Fruit fly (Drosophila melanogaster) whole organism, embryonic: ENCODE results near the gene CG1273.
A peak's percentile ranks its signal among the peaks of the same experiment; 100 is the strongest.

Experiments
- Abd-B ChIP-seq: fragments of 200-800 bp; sonication (Bioruptor generic); optimal IDR thresholded peaks from 2 replicates; lab custom pipeline; 2018; ENCODE audit warnings: missing biosample characterization, mild to moderate bottlenecking, missing genetic modification characterization, moderate library complexity
- CG11085 ChIP-seq: fragments of 200-800 bp; sonication (Bioruptor generic); IDR thresholded peaks from 2 replicates; pipeline ENCODE4 v1.3.6; 2022; ENCODE audit warnings: missing biosample characterization, missing genetic modification characterization
- CG11560 ChIP-seq: fragments of 200-800 bp; sonication (Bioruptor generic); IDR thresholded peaks from 3 replicates; pipeline ENCODE4 v1.3.6; 2022; ENCODE audit warnings: missing biosample characterization, missing genetic modification characterization
- CG12942 ChIP-seq: fragments of 200-800 bp; sonication (Bioruptor generic); optimal IDR thresholded peaks from 3 replicates; lab custom pipeline; 2016; ENCODE audit warnings: missing biosample characterization, missing genetic modification characterization
- CG14710 ChIP-seq: fragments of 200-800 bp; sonication (Bioruptor generic); optimal IDR thresholded peaks from 3 replicates; lab custom pipeline; 2019; ENCODE audit warnings: missing biosample characterization, mild to moderate bottlenecking, missing genetic modification characterization, moderate library complexity
- CG15011 ChIP-seq: fragments of 200-800 bp; sonication (Bioruptor generic); optimal IDR thresholded peaks from 3 replicates; lab custom pipeline; 2018; ENCODE audit warnings: missing biosample characterization, mild to moderate bottlenecking, missing genetic modification characterization
- CG15601 ChIP-seq: fragments of 200-800 bp; sonication (Bioruptor generic); optimal IDR thresholded peaks from 3 replicates; lab custom pipeline; 2019; ENCODE audit warnings: missing biosample characterization, mild to moderate bottlenecking, missing genetic modification characterization, moderate library complexity
- CG16863 ChIP-seq: fragments of 200-800 bp; sonication (Bioruptor generic); optimal IDR thresholded peaks from 3 replicates; lab custom pipeline; 2016; ENCODE audit warnings: missing biosample characterization, missing genetic modification characterization
- CG1792 ChIP-seq: fragments of 200-800 bp; sonication (Bioruptor generic); optimal IDR thresholded peaks from 2 replicates; lab custom pipeline; 2016; ENCODE audit warnings: missing biosample characterization, missing genetic modification characterization
- CG18764 ChIP-seq: fragments of 200-800 bp; sonication (Bioruptor generic); optimal IDR thresholded peaks from 3 replicates; lab custom pipeline; 2016; ENCODE audit warnings: missing biosample characterization, missing genetic modification characterization
- CG2199 ChIP-seq: fragments of 200-800 bp; sonication (Bioruptor generic); IDR thresholded peaks from 3 replicates; pipeline ENCODE4 v1.3.6; 2022; ENCODE audit warnings: missing biosample characterization, missing genetic modification characterization
- CG3163 ChIP-seq: fragments of 200-800 bp; sonication (Bioruptor generic); optimal IDR thresholded peaks from 3 replicates; lab custom pipeline; 2016; ENCODE audit warnings: missing biosample characterization, missing genetic modification characterization
- CG32532 ChIP-seq: fragments of 200-800 bp; sonication (Bioruptor generic); IDR thresholded peaks from 2 replicates; pipeline ENCODE4 v1.3.6; 2022; ENCODE audit warnings: missing biosample characterization, missing genetic modification characterization
- CG33213 ChIP-seq: fragments of 200-800 bp; sonication (Bioruptor generic); optimal IDR thresholded peaks from 3 replicates; lab custom pipeline; 2016; ENCODE audit warnings: missing biosample characterization, missing genetic modification characterization
- CG4360 ChIP-seq: fragments of 200-800 bp; sonication (Bioruptor generic); IDR thresholded peaks from 2 replicates; pipeline ENCODE4 v1.3.6; 2022; ENCODE audit warnings: missing biosample characterization, missing genetic modification characterization
- CG7556 ChIP-seq: fragments of 200-800 bp; sonication (Bioruptor generic); optimal IDR thresholded peaks from 2 replicates; lab custom pipeline; 2017; ENCODE audit warnings: missing biosample characterization, mild to moderate bottlenecking, missing genetic modification characterization
- CG8924 ChIP-seq: fragments of 200-800 bp; optimal IDR thresholded peaks from 3 replicates; lab custom pipeline; 2019; ENCODE audit warnings: missing biosample characterization, mild to moderate bottlenecking, missing genetic modification characterization, moderate library complexity
- CG9215 ChIP-seq: fragments of 200-800 bp; sonication (Bioruptor generic); IDR thresholded peaks from 2 replicates; pipeline ENCODE4 v1.3.6; 2022; ENCODE audit warnings: missing biosample characterization, missing genetic modification characterization
- CTCF ChIP-seq: fragments of 200-800 bp; sonication (Bioruptor generic); optimal IDR thresholded peaks from 2 replicates; lab custom pipeline; 2017; ENCODE audit warnings: missing biosample characterization, mild to moderate bottlenecking, missing genetic modification characterization, moderate library complexity
- Doc2 ChIP-seq: fragments of 200-800 bp; sonication (Bioruptor generic); IDR thresholded peaks from 2 replicates; pipeline ENCODE4 v1.3.6; 2022; ENCODE audit warnings: missing biosample characterization, missing genetic modification characterization
- Fer1 ChIP-seq: fragments of 200-800 bp; sonication (Bioruptor generic); optimal IDR thresholded peaks from 2 replicates; lab custom pipeline; 2017; ENCODE audit warnings: missing biosample characterization, mild to moderate bottlenecking, missing genetic modification characterization
- Fer3 ChIP-seq: fragments of 200-800 bp; sonication (Bioruptor generic); optimal IDR thresholded peaks from 2 replicates; lab custom pipeline; 2018; ENCODE audit warnings: missing biosample characterization, mild to moderate bottlenecking, missing genetic modification characterization, moderate library complexity
- H2.0 ChIP-seq: fragments of 200-800 bp; sonication (Bioruptor generic); IDR thresholded peaks from 2 replicates; pipeline ENCODE4 v1.3.6; 2022; ENCODE audit warnings: missing biosample characterization, missing genetic modification characterization
- HLH54F ChIP-seq: fragments of 200-800 bp; sonication (Bioruptor generic); optimal IDR thresholded peaks from 3 replicates; lab custom pipeline; 2016; ENCODE audit warnings: missing biosample characterization, missing genetic modification characterization
- Hmx ChIP-seq: fragments of 200-800 bp; sonication (Bioruptor generic); optimal IDR thresholded peaks from 2 replicates; lab custom pipeline; 2016; ENCODE audit warnings: missing biosample characterization, missing genetic modification characterization
- Lim3 ChIP-seq: fragments of 200-800 bp; sonication (Bioruptor generic); IDR thresholded peaks from 2 replicates; pipeline ENCODE4 v1.3.6; 2022; ENCODE audit warnings: missing biosample characterization, missing genetic modification characterization
- NFAT ChIP-seq: fragments of 200-800 bp; sonication (Bioruptor generic); IDR thresholded peaks from 2 replicates; pipeline ENCODE4 v1.3.6; 2022; ENCODE audit warnings: missing biosample characterization, missing genetic modification characterization
- Nf-YB ChIP-seq: fragments of 200-800 bp; sonication (Bioruptor generic); optimal IDR thresholded peaks from 3 replicates; lab custom pipeline; 2019; ENCODE audit warnings: missing biosample characterization, mild to moderate bottlenecking, missing genetic modification characterization, moderate library complexity
- NfI ChIP-seq: fragments of 200-800 bp; sonication (Bioruptor generic); optimal IDR thresholded peaks from 3 replicates; lab custom pipeline; 2018; ENCODE audit warnings: missing biosample characterization, mild to moderate bottlenecking, missing genetic modification characterization, moderate library complexity
- Sox100B ChIP-seq: fragments of 200-800 bp; sonication (Bioruptor generic); optimal IDR thresholded peaks from 3 replicates; lab custom pipeline; 2018; ENCODE audit warnings: missing biosample characterization, mild to moderate bottlenecking, missing genetic modification characterization
- Stat92E ChIP-seq, 3 experiments: fragments of >200 bp in 2 of 3; fragments of 200-800 bp in 1 of 3; sonication (Bioruptor generic) in 1 of 3; optimal IDR thresholded peaks; 2 replicates each; lab custom pipeline; 2017 to 2019; ENCODE audit warnings: missing biosample characterization in 3 of 3, missing genetic modification characterization in 3 of 3, mild to moderate bottlenecking in 1 of 3, moderate library complexity in 1 of 3
- ara ChIP-seq: fragments of 200-800 bp; sonication (Bioruptor generic); IDR thresholded peaks from 2 replicates; pipeline ENCODE4 v1.3.6; 2022; ENCODE audit warnings: missing biosample characterization, missing genetic modification characterization
- ash1 ChIP-seq: fragments of 200-800 bp; sonication (Bioruptor generic); optimal IDR thresholded peaks from 2 replicates; lab custom pipeline; 2018; ENCODE audit warnings: missing biosample characterization, mild to moderate bottlenecking, missing genetic modification characterization
- btn ChIP-seq: fragments of 200-800 bp; sonication (Bioruptor generic); optimal IDR thresholded peaks from 2 replicates; lab custom pipeline; 2016; ENCODE audit warnings: missing biosample characterization, missing genetic modification characterization
- chn ChIP-seq: fragments of 200-800 bp; sonication (Bioruptor generic); optimal IDR thresholded peaks from 2 replicates; lab custom pipeline; 2016; ENCODE audit warnings: missing biosample characterization, missing genetic modification characterization
- dpn ChIP-seq, 2 experiments: fragments of 200-800 bp; sonication (Bioruptor generic); optimal IDR thresholded peaks; 3 replicates each; lab custom pipeline; 2016; ENCODE audit warnings: missing biosample characterization in 2 of 2, missing genetic modification characterization in 2 of 2
- en ChIP-seq: fragments of 200-800 bp; sonication (Bioruptor generic); optimal IDR thresholded peaks from 2 replicates; lab custom pipeline; 2016; ENCODE audit warnings: missing biosample characterization, missing genetic modification characterization
- fd102C ChIP-seq: fragments of 200-800 bp; sonication (Bioruptor generic); optimal IDR thresholded peaks from 2 replicates; lab custom pipeline; 2018; ENCODE audit warnings: missing biosample characterization, mild to moderate bottlenecking, missing genetic modification characterization, moderate library complexity
- fru ChIP-seq: fragments of >200 bp; optimal IDR thresholded peaks from 2 replicates; lab custom pipeline; 2017
- ftz-f1 ChIP-seq: fragments of 200-800 bp; sonication (Bioruptor generic); optimal IDR thresholded peaks from 2 replicates; lab custom pipeline; 2016; ENCODE audit warnings: missing biosample characterization, missing genetic modification characterization
- fu2 ChIP-seq: fragments of 200-800 bp; sonication (Bioruptor generic); optimal IDR thresholded peaks from 2 replicates; lab custom pipeline; 2016; ENCODE audit warnings: missing biosample characterization, missing genetic modification characterization
- gcm ChIP-seq: fragments of 200-800 bp; sonication (Bioruptor generic); optimal IDR thresholded peaks from 2 replicates; lab custom pipeline; 2019; ENCODE audit warnings: missing biosample characterization, mild to moderate bottlenecking, missing genetic modification characterization, moderate library complexity
- hb ChIP-seq: fragments of 200-800 bp; sonication (Bioruptor generic); IDR thresholded peaks from 3 replicates; pipeline ENCODE4 v1.3.6; 2022; ENCODE audit warnings: missing biosample characterization, missing genetic modification characterization; ENCODE audit not compliant: partially characterized antibody
- nerfin-1 ChIP-seq: fragments of 200-800 bp; sonication (Bioruptor generic); optimal IDR thresholded peaks from 3 replicates; lab custom pipeline; 2019; ENCODE audit warnings: missing biosample characterization, mild to moderate bottlenecking, missing genetic modification characterization, moderate library complexity
- nmo ChIP-seq: fragments of 200-800 bp; sonication (Bioruptor generic); optimal IDR thresholded peaks from 2 replicates; lab custom pipeline; 2018; ENCODE audit warnings: missing biosample characterization, mild to moderate bottlenecking, missing genetic modification characterization, moderate library complexity
- oc ChIP-seq: fragments of 200-800 bp; sonication (Bioruptor generic); optimal IDR thresholded peaks from 2 replicates; lab custom pipeline; 2018; ENCODE audit warnings: missing biosample characterization, mild to moderate bottlenecking, missing genetic modification characterization, moderate library complexity
- peb ChIP-seq: fragments of 200-800 bp; sonication (Bioruptor generic); IDR thresholded peaks from 2 replicates; pipeline ENCODE4 v1.3.6; 2022; ENCODE audit warnings: missing biosample characterization, missing genetic modification characterization
- pho ChIP-seq: fragments of 200-800 bp; sonication (Bioruptor generic); optimal IDR thresholded peaks from 2 replicates; lab custom pipeline; 2016; ENCODE audit warnings: missing biosample characterization, missing genetic modification characterization
- pnt ChIP-seq: fragments of 200-800 bp; sonication (Bioruptor generic); optimal IDR thresholded peaks from 3 replicates; lab custom pipeline; 2016; ENCODE audit warnings: missing biosample characterization, missing genetic modification characterization
- shn ChIP-seq: fragments of 200-800 bp; sonication (Bioruptor generic); optimal IDR thresholded peaks from 3 replicates; lab custom pipeline; 2016; ENCODE audit warnings: missing biosample characterization, missing genetic modification characterization
- so ChIP-seq: fragments of 200-800 bp; sonication (Bioruptor generic); IDR thresholded peaks from 3 replicates; pipeline ENCODE4 v1.3.6; 2022; ENCODE audit warnings: missing biosample characterization, missing genetic modification characterization
- sob ChIP-seq: fragments of 200-800 bp; sonication (Bioruptor generic); IDR thresholded peaks from 2 replicates; pipeline ENCODE4 v1.3.6; 2022; ENCODE audit warnings: missing biosample characterization, missing genetic modification characterization
- tap ChIP-seq: fragments of 200-800 bp; optimal IDR thresholded peaks from 3 replicates; lab custom pipeline; 2019; ENCODE audit warnings: missing biosample characterization, mild to moderate bottlenecking, missing genetic modification characterization, moderate library complexity
- wdn ChIP-seq: fragments of 200-800 bp; sonication (Bioruptor generic); IDR thresholded peaks from 2 replicates; pipeline ENCODE4 v1.3.6; 2022; ENCODE audit warnings: missing biosample characterization, missing genetic modification characterization

The CG1273 gene

dm6 chr3L:4286784-4287183, 23.3 kb downstream of the CG1273 start, which contains the start of gene TfIIEbeta (continued):
- TF ChIP-seq Abd-B (GFP tag; lab: Kevin White, UChicago): peak; percentile 3
- no peak for TF ChIP-seq tap (tag; lab: Kevin White, UChicago)
- peak in 1 of 3 experiments; percentile 6 for TF ChIP-seq Stat92E (GFP tag; optimal IDR thresholded peaks at IDR 0.05; lab: Kevin White, UChicago)
- TF ChIP-seq Fer1 (GFP tag; lab: Kevin White, UChicago): peak; percentile 15
- no peak for TF ChIP-seq CG33213 (GFP tag; lab: Kevin White, UChicago)
- TF ChIP-seq hb (GFP tag; lab: Robert Waterston, UW): no peak
- no peak for TF ChIP-seq so (GFP tag; lab: Robert Waterston, UW)
- no peak for TF ChIP-seq pnt (GFP tag; lab: Kevin White, UChicago)
- TF ChIP-seq nerfin-1 (tag; lab: Kevin White, UChicago): no peak
- TF ChIP-seq NfI (GFP tag; lab: Kevin White, UChicago): no peak
- no peak for TF ChIP-seq CG7556
- TF ChIP-seq CG2199 (GFP tag; lab: Robert Waterston, UW): no peak
- TF ChIP-seq CG15601 (tag; lab: Kevin White, UChicago): peak; percentile 18
- no peak for TF ChIP-seq wdn
- no peak for TF ChIP-seq CG9215 (GFP tag; lab: Robert Waterston, UW)
- no peak for TF ChIP-seq CG18764 (GFP tag; lab: Kevin White, UChicago)
- no peak for TF ChIP-seq ash1 (GFP tag; lab: Kevin White, UChicago)
- no peak for TF ChIP-seq sob
- TF ChIP-seq CG11085: no peak
- peak; percentile 41 for TF ChIP-seq nmo (GFP tag; lab: Kevin White, UChicago)
- TF ChIP-seq fu2 (GFP tag; lab: Kevin White, UChicago): no peak
- no peak for TF ChIP-seq en (GFP tag; lab: Kevin White, UChicago)
- TF ChIP-seq gcm (GFP tag; lab: Kevin White, UChicago): no peak
- TF ChIP-seq CG15011: no peak
- TF ChIP-seq peb: no peak
- TF ChIP-seq ftz-f1: no peak
- TF ChIP-seq CTCF (GFP tag; lab: Kevin White, UChicago): no peak
- TF ChIP-seq CG16863 (GFP tag; lab: Kevin White, UChicago): no peak
- peak; percentile 3 to 13 for TF ChIP-seq dpn (GFP tag; optimal IDR thresholded peaks at IDR 0.05; lab: Kevin White, UChicago)
- no peak for TF ChIP-seq CG11560 (tag; lab: Robert Waterston, UW)
- no peak for TF ChIP-seq fru (lab: Kevin White, UChicago)
- TF ChIP-seq CG12942 (GFP tag; lab: Kevin White, UChicago): no peak
- no peak for TF ChIP-seq CG1792 (GFP tag; lab: Kevin White, UChicago)
- TF ChIP-seq Sox100B: peak; percentile 58
- TF ChIP-seq pho (GFP tag; lab: Kevin White, UChicago): no peak
- no peak for TF ChIP-seq chn (GFP tag; lab: Kevin White, UChicago)
- peak; percentile 49 for TF ChIP-seq CG14710 (tag; lab: Kevin White, UChicago)
- no peak for TF ChIP-seq H2.0 (GFP tag; lab: Robert Waterston, UW)
- TF ChIP-seq CG32532: peak; percentile 63
- TF ChIP-seq Lim3 (GFP tag; lab: Robert Waterston, UW): no peak
- no peak for TF ChIP-seq fd102C (GFP tag; lab: Kevin White, UChicago)
- peak; percentile 46 for TF ChIP-seq Fer3
- no peak for TF ChIP-seq oc (tag; lab: Kevin White, UChicago)
- TF ChIP-seq NFAT: no peak
- no peak for TF ChIP-seq HLH54F
- TF ChIP-seq CG4360 (GFP tag; lab: Robert Waterston, UW): no peak
- TF ChIP-seq ara (GFP tag; lab: Robert Waterston, UW): no peak
- TF ChIP-seq shn (GFP tag; lab: Kevin White, UChicago): no peak
- no peak for TF ChIP-seq Nf-YB (GFP tag; lab: Kevin White, UChicago)
- no peak for TF ChIP-seq btn (GFP tag; lab: Kevin White, UChicago)
- TF ChIP-seq CG3163: no peak
- peak; percentile 38 for TF ChIP-seq CG8924 (tag; lab: Kevin White, UChicago)
- no peak for TF ChIP-seq Hmx (GFP tag; lab: Kevin White, UChicago)
- TF ChIP-seq Doc2 (GFP tag; lab: Robert Waterston, UW): no peak
